Worm (Caenorhabditis elegans) whole organism, L3 larva: Measurements from ENCODE around the gene K08F4.12.

ENCODE experiments used
- skn-1 ChIP-seq: fragments of 150-350 bp; optimal IDR thresholded peaks from 2 replicates; lab custom pipeline; 2014; ENCODE audit warnings: missing biosample characterization, missing genetic modification characterization
- ztf-4 ChIP-seq: fragments of 150-350 bp; optimal IDR thresholded peaks from 2 replicates; lab custom pipeline; 2014; ENCODE audit warnings: missing biosample characterization, missing genetic modification characterization

ce11 chrIV:10155475-10155874 lies 17.6 kb downstream of the K08F4.12 start, which contains the start of gene ttr-54:
- TF ChIP-seq skn-1 (tag; lab: Kevin White, UChicago): no peak
- TF ChIP-seq ztf-4 (tag; lab: Kevin White, UChicago): no peak
